Worm (Caenorhabditis elegans): ENCODE data around the gene ssq-4.

The ssq-4 gene

DNA sequence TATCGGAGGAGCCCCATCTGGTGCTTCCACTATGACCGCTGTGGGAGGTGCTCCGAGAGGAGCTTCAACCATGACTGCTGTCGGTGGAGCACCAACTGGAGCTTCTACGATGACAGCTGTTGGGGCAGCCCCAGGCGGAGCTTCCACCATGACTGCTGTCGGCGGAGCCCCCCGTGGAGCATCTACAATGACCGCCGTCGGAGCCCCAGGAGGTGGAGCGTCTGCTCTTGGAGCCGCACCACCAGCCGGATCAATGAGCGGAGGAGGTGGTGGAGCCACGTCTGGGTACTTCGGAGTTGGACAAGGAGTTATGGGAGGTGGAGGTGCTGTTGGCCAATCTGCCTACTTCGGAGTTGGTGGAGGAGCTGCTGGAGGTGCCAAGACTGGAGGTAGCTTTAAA, 19.3 kb upstream of the ssq-4 start:
- TF ChIP-seq nhr-25 (tag; optimal IDR thresholded peaks at IDR 0.05) (no peak), ama-1 (optimal IDR thresholded peaks at IDR 0.05) (no peak), egl-5 (tag; optimal IDR thresholded peaks at IDR 0.05) (no peak), nhr-23 (tag; optimal IDR thresholded peaks at IDR 0.05) (no peak), fos-1 (tag; optimal IDR thresholded peaks at IDR 0.05) (no peak)

DNA sequence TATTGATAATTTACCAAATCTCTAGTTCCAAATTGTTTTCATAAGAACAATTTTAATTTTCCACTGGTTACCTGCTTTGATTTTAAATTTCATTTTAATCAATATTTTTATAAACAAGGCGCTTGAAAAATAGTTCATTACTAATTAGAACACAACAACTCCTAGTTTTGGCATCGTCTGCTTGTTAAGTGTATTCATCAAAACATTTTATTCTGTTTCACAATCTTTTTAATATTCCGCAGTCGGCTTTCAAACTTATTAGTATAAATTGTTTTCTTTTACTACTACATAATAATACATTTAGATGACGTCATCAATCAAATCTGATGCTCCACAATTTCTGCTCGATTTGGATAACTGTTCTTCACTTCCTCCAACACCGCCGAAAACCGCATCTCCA, 13.8 kb upstream of the ssq-4 start, which contains the start of gene pes-1:
Gene pes-1 (plus strand): TSS at position 301 of the 400 bp plus-strand sequence.
- TF ChIP-seq ama-1 (optimal IDR thresholded peaks at IDR 0.05) (no peak), nhr-28 (tag; optimal IDR thresholded peaks at IDR 0.05) (no peak), zag-1 (tag; optimal IDR thresholded peaks at IDR 0.05) (no peak), jun-1 (tag; optimal IDR thresholded peaks at IDR 0.05) (no peak), pha-4 (tag; optimal IDR thresholded peaks at IDR 0.05) (no peak), ceh-9 (tag; optimal IDR thresholded peaks at IDR 0.05) (no peak), ztf-11 (tag; optimal IDR thresholded peaks at IDR 0.05) (no peak), eor-1 (tag; optimal IDR thresholded peaks at IDR 0.05) (no peak), nhr-77 (tag; optimal IDR thresholded peaks at IDR 0.05) (no peak), R02D3.7 (tag; optimal IDR thresholded peaks at IDR 0.05) (no peak), nfya-1 (tag; optimal IDR thresholded peaks at IDR 0.05; ENCODE audit: insufficient read depth) (no peak), snpc-4 (tag; optimal IDR thresholded peaks at IDR 0.05) (no peak), ZK546.5 (tag; optimal IDR thresholded peaks at IDR 0.05) (no peak), pqm-1 (tag; optimal IDR thresholded peaks at IDR 0.05) (no peak), elt-3 (tag; optimal IDR thresholded peaks at IDR 0.05) (no peak), egl-27 (tag; optimal IDR thresholded peaks at IDR 0.05) (no peak), sea-2 (GFP tag; optimal IDR thresholded peaks at IDR 0.05) (no peak)

DNA sequence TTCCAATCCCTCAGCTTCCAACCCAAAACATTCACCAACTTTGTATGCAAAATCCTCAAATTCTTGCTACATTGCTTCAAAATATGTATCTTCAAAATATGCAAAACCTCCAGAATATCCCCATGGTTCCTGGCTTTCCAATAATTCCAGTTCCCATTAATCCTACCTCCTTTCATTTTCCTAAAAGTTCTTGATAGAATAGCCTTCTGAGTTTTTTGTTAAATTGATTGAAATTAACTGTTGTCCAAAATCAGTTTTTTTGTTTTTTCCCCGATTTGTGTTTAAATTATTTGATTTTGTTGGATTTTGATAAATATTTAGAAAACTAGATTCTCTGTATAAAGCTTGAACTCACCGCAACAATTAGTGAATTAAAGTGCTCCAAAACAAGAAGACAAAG, 11.1 kb upstream of the ssq-4 start:
- TF ChIP-seq ceh-16 (tag; optimal IDR thresholded peaks at IDR 0.05) (no peak), nhr-43 (tag; optimal IDR thresholded peaks at IDR 0.05; ENCODE audit: poor library complexity, severe bottlenecking) (no peak)

DNA sequence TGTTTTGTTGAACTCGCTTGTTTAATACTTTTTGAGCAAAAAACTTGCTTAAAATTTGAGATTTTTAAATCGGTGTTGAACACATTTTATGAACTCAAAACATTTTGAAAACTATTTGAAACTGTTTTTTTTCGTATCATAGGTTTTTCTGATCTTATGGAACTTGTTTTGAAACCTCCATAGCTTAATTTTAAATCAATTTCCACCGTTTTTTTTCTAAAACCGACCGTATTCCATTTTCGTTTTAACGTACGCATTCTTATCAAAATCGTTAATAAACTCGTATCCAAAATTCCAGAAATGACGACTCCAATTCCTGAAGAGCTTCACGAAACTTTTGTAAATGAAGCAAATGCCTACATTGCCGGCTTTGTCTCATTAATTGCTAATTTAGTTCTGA, 7.9 kb upstream of the ssq-4 start, which contains the start of gene srm-2:
Gene srm-2 (plus strand): TSS at position 301 of the 400 bp plus-strand sequence.
- no peak for TF ChIP-seq tbx-2 (tag; optimal IDR thresholded peaks at IDR 0.05)
- no peak for TF ChIP-seq hmg-11 (tag; optimal IDR thresholded peaks at IDR 0.05)
- no peak for TF ChIP-seq nhr-23 (tag; optimal IDR thresholded peaks at IDR 0.05)
- TF ChIP-seq unc-62 (GFP tag; optimal IDR thresholded peaks at IDR 0.05) = no peak
- no peak for TF ChIP-seq fkh-2 (tag; optimal IDR thresholded peaks at IDR 0.05)
- TF ChIP-seq nhr-28 (tag; optimal IDR thresholded peaks at IDR 0.05) = no peak
- no peak for TF ChIP-seq ztf-11 (tag; optimal IDR thresholded peaks at IDR 0.05)
- TF ChIP-seq nhr-12 (tag; optimal IDR thresholded peaks at IDR 0.05) = no peak
- TF ChIP-seq sea-2 (GFP tag; optimal IDR thresholded peaks at IDR 0.05) = no peak
- no peak for TF ChIP-seq eor-1 (tag; optimal IDR thresholded peaks at IDR 0.05)
- TF ChIP-seq fkh-10 (GFP tag; optimal IDR thresholded peaks at IDR 0.05) = no peak

DNA sequence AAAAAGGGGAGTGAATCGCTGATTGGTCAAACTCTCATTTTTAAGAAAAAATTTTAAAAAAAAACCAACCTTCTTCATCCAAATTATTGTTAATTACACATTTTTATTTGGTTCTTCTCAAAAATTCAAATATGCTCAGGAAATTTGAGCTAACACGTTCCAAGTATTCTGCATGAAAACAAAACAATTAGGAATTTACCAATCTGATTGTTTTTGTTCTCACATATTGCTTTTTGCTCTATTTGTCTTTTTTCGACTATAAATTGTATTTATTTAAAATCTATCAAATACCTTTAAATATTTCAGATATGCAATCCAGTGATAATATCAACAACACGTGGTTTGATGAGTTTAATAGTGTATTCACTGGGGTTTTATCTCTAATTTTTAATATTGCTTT, 4.0 kb upstream of the ssq-4 start, which contains the start of gene srm-1:
Gene srm-1 (plus strand): TSS at position 301 of the 400 bp plus-strand sequence.
- TF ChIP-seq nfya-1 (tag; optimal IDR thresholded peaks at IDR 0.05; ENCODE audit: insufficient read depth) = no peak
- no peak for TF ChIP-seq R02D3.7 (tag; optimal IDR thresholded peaks at IDR 0.05)
- no peak for TF ChIP-seq ceh-16 (tag; optimal IDR thresholded peaks at IDR 0.05)
- no peak for TF ChIP-seq jun-1 (tag; optimal IDR thresholded peaks at IDR 0.05)
- TF ChIP-seq eor-1 (tag; optimal IDR thresholded peaks at IDR 0.05) = no peak
- TF ChIP-seq ztf-4 (tag; optimal IDR thresholded peaks at IDR 0.05) = no peak
- no peak for TF ChIP-seq fkh-10 (GFP tag; optimal IDR thresholded peaks at IDR 0.05)
- TF ChIP-seq nhr-12 (tag; optimal IDR thresholded peaks at IDR 0.05) = no peak
- no peak for TF ChIP-seq ZK546.5 (tag; optimal IDR thresholded peaks at IDR 0.05)
- no peak for TF ChIP-seq lin-39 (tag; optimal IDR thresholded peaks at IDR 0.05)
- TF ChIP-seq pha-4 (tag; optimal IDR thresholded peaks at IDR 0.05) = no peak
- no peak for TF ChIP-seq zag-1 (tag; optimal IDR thresholded peaks at IDR 0.05)
- no peak for TF ChIP-seq ceh-82 (tag; optimal IDR thresholded peaks at IDR 0.05)
- no peak for TF ChIP-seq unc-39 (tag; optimal IDR thresholded peaks at IDR 0.05)
- no peak for TF ChIP-seq daf-12 (tag; optimal IDR thresholded peaks at IDR 0.05)
- TF ChIP-seq ama-1 (optimal IDR thresholded peaks at IDR 0.05) = no peak
- TF ChIP-seq nhr-25 (tag; optimal IDR thresholded peaks at IDR 0.05) = no peak
